Worm (Caenorhabditis elegans) whole organism, late embryonic: ENCODE results near the gene F27B3.8.
"Not testable (repeated sequence)": the region's sequence is repeated elsewhere in the genome, so short reads cannot be mapped to it uniquely, and the experiment has no call there.

Experiments
- C08G9.2 ChIP-seq: sonication (generic microtip); optimal IDR thresholded peaks from 2 replicates; lab custom pipeline; 2016; ENCODE audit warnings: mild to moderate bottlenecking, missing genetic modification characterization, moderate library complexity, missing compliant biosample characterization
- F13H6.1 ChIP-seq: sonication (generic microtip); optimal IDR thresholded peaks from 2 replicates; lab custom pipeline; 2016; ENCODE audit warnings: missing genetic modification characterization, missing compliant biosample characterization
- ahr-1 ChIP-seq: sonication (generic microtip); optimal IDR thresholded peaks from 2 replicates; lab custom pipeline; 2016; ENCODE audit warnings: missing genetic modification characterization, missing compliant biosample characterization
- ceh-14 ChIP-seq: sonication (generic microtip); optimal IDR thresholded peaks from 2 replicates; lab custom pipeline; 2016; ENCODE audit warnings: missing genotype, missing genetic modification characterization, missing compliant biosample characterization
- ceh-18 ChIP-seq: sonication (generic microtip); optimal IDR thresholded peaks from 2 replicates; lab custom pipeline; 2016; ENCODE audit warnings: missing genetic modification characterization, missing compliant biosample characterization
- ceh-19 ChIP-seq: fragments of 200-800 bp; sonication (Bioruptor generic); optimal IDR thresholded peaks from 2 replicates; lab custom pipeline; 2018; ENCODE audit warnings: mild to moderate bottlenecking, missing genetic modification characterization, missing compliant biosample characterization
- ceh-2 ChIP-seq: sonication (generic microtip); optimal IDR thresholded peaks from 2 replicates; lab custom pipeline; 2016; ENCODE audit warnings: missing genotype, missing genetic modification characterization, missing compliant biosample characterization
- ceh-31 ChIP-seq: sonication (generic microtip); optimal IDR thresholded peaks from 2 replicates; lab custom pipeline; 2016; ENCODE audit warnings: missing genetic modification characterization, missing compliant biosample characterization
- ceh-34 ChIP-seq: sonication (generic microtip); optimal IDR thresholded peaks from 2 replicates; lab custom pipeline; 2016; ENCODE audit warnings: mild to moderate bottlenecking, missing genetic modification characterization, missing compliant biosample characterization
- ceh-6 ChIP-seq: fragments of 200-800 bp; sonication (Bioruptor generic); optimal IDR thresholded peaks from 2 replicates; lab custom pipeline; 2018; ENCODE audit warnings: mild to moderate bottlenecking, missing genetic modification characterization, missing compliant biosample characterization
- dmd-4 ChIP-seq: sonication (generic microtip); optimal IDR thresholded peaks from 2 replicates; lab custom pipeline; 2016; ENCODE audit warnings: borderline replicate concordance, missing genetic modification characterization, missing compliant biosample characterization
- elt-2 ChIP-seq: sonication (generic microtip); optimal IDR thresholded peaks from 2 replicates; lab custom pipeline; 2016; ENCODE audit warnings: missing genetic modification reagents, missing genetic modification characterization, missing compliant biosample characterization
- ets-4 ChIP-seq: sonication (generic microtip); optimal IDR thresholded peaks from 2 replicates; lab custom pipeline; 2016; ENCODE audit warnings: missing genetic modification characterization, missing compliant biosample characterization
- fax-1 ChIP-seq: sonication (generic microtip); optimal IDR thresholded peaks from 2 replicates; lab custom pipeline; 2016; ENCODE audit warnings: missing genotype, missing genetic modification characterization, missing compliant biosample characterization
- fkh-6 ChIP-seq: sonication (generic microtip); optimal IDR thresholded peaks from 2 replicates; lab custom pipeline; 2016; ENCODE audit warnings: missing genetic modification characterization, missing compliant biosample characterization
- gmeb-2 ChIP-seq: sonication (generic microtip); optimal IDR thresholded peaks from 2 replicates; lab custom pipeline; 2016; ENCODE audit warnings: missing genetic modification characterization, inconsistent platforms, missing compliant biosample characterization
- hlh-15 ChIP-seq: sonication (generic microtip); optimal IDR thresholded peaks from 2 replicates; lab custom pipeline; 2016; ENCODE audit warnings: missing genetic modification characterization, missing compliant biosample characterization
- hlh-6 ChIP-seq: sonication (generic microtip); optimal IDR thresholded peaks from 2 replicates; lab custom pipeline; 2016; ENCODE audit warnings: missing genotype, missing genetic modification characterization, missing compliant biosample characterization
- hlh-8 ChIP-seq: sonication (generic microtip); optimal IDR thresholded peaks from 2 replicates; lab custom pipeline; 2016; ENCODE audit warnings: missing genotype, missing genetic modification characterization, missing compliant biosample characterization
- lim-6 ChIP-seq: sonication (generic microtip); optimal IDR thresholded peaks from 2 replicates; lab custom pipeline; 2016; ENCODE audit warnings: missing genetic modification characterization, missing compliant biosample characterization
- mec-3 ChIP-seq: sonication (generic microtip); optimal IDR thresholded peaks from 2 replicates; lab custom pipeline; 2016; ENCODE audit warnings: borderline replicate concordance, missing genetic modification characterization, missing compliant biosample characterization
- nhr-232 ChIP-seq: sonication (generic microtip); optimal IDR thresholded peaks from 2 replicates; lab custom pipeline; 2016; ENCODE audit warnings: missing genetic modification characterization, missing compliant biosample characterization
- npax-4 ChIP-seq: sonication (generic microtip); optimal IDR thresholded peaks from 2 replicates; lab custom pipeline; 2016; ENCODE audit warnings: missing genetic modification characterization, missing compliant biosample characterization
- pag-3 ChIP-seq: sonication (generic microtip); optimal IDR thresholded peaks from 2 replicates; lab custom pipeline; 2016; ENCODE audit warnings: missing compliant biosample characterization, missing genetic modification characterization, borderline replicate concordance
- pax-1 ChIP-seq: fragments of 150-350 bp; optimal IDR thresholded peaks from 2 replicates; lab custom pipeline; 2014; ENCODE audit warnings: missing biosample characterization, missing genetic modification characterization
- pha-2 ChIP-seq: sonication (generic microtip); optimal IDR thresholded peaks from 2 replicates; lab custom pipeline; 2017; ENCODE audit warnings: mild to moderate bottlenecking, missing genetic modification characterization, missing compliant biosample characterization
- pqm-1 ChIP-seq: sonication (generic microtip); optimal IDR thresholded peaks from 2 replicates; lab custom pipeline; 2016; ENCODE audit warnings: missing genetic modification characterization, missing compliant biosample characterization
- ref-2 ChIP-seq: sonication (generic microtip); optimal IDR thresholded peaks from 2 replicates; lab custom pipeline; 2016; ENCODE audit warnings: missing genetic modification characterization, missing compliant biosample characterization
- rnt-1 ChIP-seq: sonication (generic microtip); optimal IDR thresholded peaks from 2 replicates; lab custom pipeline; 2016; ENCODE audit warnings: missing genetic modification characterization, missing compliant biosample characterization
- sdc-2 ChIP-seq: sonication (generic microtip); optimal IDR thresholded peaks from 2 replicates; lab custom pipeline; 2016; ENCODE audit warnings: missing genotype, missing genetic modification characterization, missing compliant biosample characterization
- sox-2 ChIP-seq: fragments of 200-800 bp; sonication (Bioruptor generic); IDR thresholded peaks from 2 replicates; pipeline ENCODE4 v1.3.6; 2022; ENCODE audit warnings: missing genetic modification reagents, missing genetic modification characterization, missing compliant biosample characterization
- syd-9 ChIP-seq: sonication (generic microtip); optimal IDR thresholded peaks from 2 replicates; lab custom pipeline; 2016; ENCODE audit warnings: mild to moderate bottlenecking, missing genetic modification characterization, moderate library complexity, missing compliant biosample characterization
- tbx-2 ChIP-seq: sonication (generic microtip); optimal IDR thresholded peaks from 2 replicates; lab custom pipeline; 2016; ENCODE audit warnings: missing genetic modification characterization, missing compliant biosample characterization
- tbx-7 ChIP-seq: sonication (generic microtip); optimal IDR thresholded peaks from 2 replicates; lab custom pipeline; 2016; ENCODE audit warnings: missing genotype, missing genetic modification characterization, missing compliant biosample characterization
- ttx-3 ChIP-seq: sonication (generic microtip); optimal IDR thresholded peaks from 2 replicates; lab custom pipeline; 2016; ENCODE audit warnings: missing genetic modification reagents, missing genetic modification characterization, missing compliant biosample characterization
- unc-3 ChIP-seq, 2 experiments: fragments of 200-800 bp in 1 of 2; sonication (Bioruptor generic) in 1 of 2; sonication (generic microtip) in 1 of 2; conservative IDR thresholded peaks in 1 of 2; optimal IDR thresholded peaks in 1 of 2; 2 replicates each; pipeline versions ENCODE4 v1.3.6 to Lab custom; 2016 to 2022; ENCODE audit warnings: missing compliant biosample characterization in 2 of 2, missing genetic modification characterization in 2 of 2, missing genetic modification reagents in 1 of 2
- unc-42 ChIP-seq: sonication (generic microtip); optimal IDR thresholded peaks from 2 replicates; lab custom pipeline; 2016; ENCODE audit warnings: missing genotype, missing genetic modification characterization, missing compliant biosample characterization
- unc-86 ChIP-seq: sonication (generic microtip); optimal IDR thresholded peaks from 2 replicates; lab custom pipeline; 2016; ENCODE audit warnings: missing genetic modification characterization, missing compliant biosample characterization
- zip-5 ChIP-seq: sonication (generic microtip); optimal IDR thresholded peaks from 2 replicates; lab custom pipeline; 2016; ENCODE audit warnings: missing genetic modification characterization, missing compliant biosample characterization
- ztf-16 ChIP-seq: sonication (generic microtip); optimal IDR thresholded peaks from 2 replicates; lab custom pipeline; 2017; ENCODE audit warnings: missing genetic modification characterization, missing compliant biosample characterization

Gene F27B3.8

ce11 chrIII:6551187-6552058 lies 28.1 kb upstream of the F27B3.8 start, which contains the start of gene C09E7.7:
C09E7.7 (minus strand) TSS chrIII:6551243.
- peak; percentile 87 for TF ChIP-seq ceh-14 (tag; lab: Kevin White, UChicago)
- TF ChIP-seq tbx-7: peak; percentile 72
- peak; percentile 59 for TF ChIP-seq elt-2
- peak; percentile 86 for TF ChIP-seq fax-1 (tag; lab: Kevin White, UChicago)
- peak; percentile 4 for TF ChIP-seq npax-4 (tag; lab: Kevin White, UChicago)
- peak; percentile 89 for TF ChIP-seq tbx-2 (tag; lab: Kevin White, UChicago)
- TF ChIP-seq hlh-8: peak; percentile 69
- TF ChIP-seq sdc-2: peak; percentile 45
- TF ChIP-seq F13H6.1 (tag; lab: Kevin White, UChicago): peak; percentile 75
- TF ChIP-seq ceh-2 (tag; lab: Kevin White, UChicago): peak; percentile 85
- peak; percentile 11 for TF ChIP-seq nhr-232 (tag; lab: Kevin White, UChicago)
- peak; percentile 97 for TF ChIP-seq ceh-31 (tag; lab: Kevin White, UChicago)
- peak; percentile 67 for TF ChIP-seq lim-6 (tag; lab: Kevin White, UChicago)
- TF ChIP-seq C08G9.2 (tag; lab: Kevin White, UChicago): peak; percentile 90
- peak; percentile 54 for TF ChIP-seq ztf-16 (tag; lab: Kevin White, UChicago)
- TF ChIP-seq ceh-18 (tag; lab: Kevin White, UChicago): peak; percentile 62
- TF ChIP-seq dmd-4: peak; percentile 81
- TF ChIP-seq ets-4 (tag; lab: Kevin White, UChicago): peak; percentile 74
- TF ChIP-seq sox-2 (GFP tag; lab: Robert Waterston, UW): 0 out of 2 replicates have a peak, but pooled peaks have one; percentile 38
- TF ChIP-seq unc-3 (GFP tag; conservative IDR thresholded peaks at IDR 0.05; lab: Robert Waterston, UW): not testable (repeated sequence)
- peak; percentile 65 for TF ChIP-seq unc-3 (tag; optimal IDR thresholded peaks at IDR 0.05; lab: Kevin White, UChicago)
- peak; percentile 31 for TF ChIP-seq ttx-3
- TF ChIP-seq pag-3: peak; percentile 66
- peak; percentile 52 for TF ChIP-seq unc-42
- TF ChIP-seq ahr-1: peak; percentile 77
- peak; percentile 80 for TF ChIP-seq ceh-34 (tag; lab: Kevin White, UChicago)
- peak; percentile 49 for TF ChIP-seq pha-2 (tag; lab: Kevin White, UChicago)
- TF ChIP-seq mec-3 (tag; lab: Kevin White, UChicago): peak; percentile 92
- peak; percentile 75 for TF ChIP-seq zip-5 (tag; lab: Kevin White, UChicago)
- TF ChIP-seq gmeb-2 (tag; lab: Kevin White, UChicago): peak; percentile 12
- TF ChIP-seq ceh-6 (GFP tag; lab: Kevin White, UChicago): peak; percentile 9
- TF ChIP-seq syd-9 (tag; lab: Kevin White, UChicago): peak; percentile 37
- TF ChIP-seq ref-2 (tag; lab: Kevin White, UChicago): peak; percentile 91
- peak; percentile 67 for TF ChIP-seq fkh-6
- TF ChIP-seq hlh-15 (tag; lab: Kevin White, UChicago): peak; percentile 0
- peak; percentile 62 for TF ChIP-seq pqm-1 (tag; lab: Kevin White, UChicago)
- peak; percentile 87 for TF ChIP-seq rnt-1 (tag; lab: Kevin White, UChicago)
- TF ChIP-seq unc-86 (tag; lab: Kevin White, UChicago): peak; percentile 12
- peak; percentile 52 for TF ChIP-seq ceh-19
- peak; percentile 72 for TF ChIP-seq hlh-6 (tag; lab: Kevin White, UChicago)

- TF ChIP-seq hlh-15 (tag; lab: Kevin White, UChicago) (no peak), fax-1 (tag; lab: Kevin White, UChicago) (no peak), unc-42 (no peak), ets-4 (tag; lab: Kevin White, UChicago) (no peak), pax-1 (tag; lab: Kevin White, UChicago) (no peak)
- TF ChIP-seq, all 69 proteins: peak for 0
Measured at ce11 chrIII:6558487-6558886, 21.0 kb upstream of the F27B3.8 start, which contains the start of gene C09E7.8. C09E7.8 (minus strand) TSS chrIII:6558587.
